Fruit fly (Drosophila melanogaster) whole organism, embryonic: ENCODE data around the gene CG10589.

Experiments
- B-H1 ChIP-seq: fragments of 200-800 bp; sonication (Bioruptor generic); IDR thresholded peaks from 3 replicates; pipeline ENCODE4 v1.3.6; 2022; ENCODE audit warnings: missing biosample characterization, missing genetic modification characterization
- CG10267 ChIP-seq: fragments of 200-800 bp; sonication (Bioruptor generic); optimal IDR thresholded peaks from 2 replicates; lab custom pipeline; 2018; ENCODE audit warnings: missing biosample characterization, mild to moderate bottlenecking, missing genetic modification characterization, moderate library complexity
- CG10431 ChIP-seq: fragments of 200-800 bp; sonication (Bioruptor generic); optimal IDR thresholded peaks from 3 replicates; lab custom pipeline; 2018; ENCODE audit warnings: missing biosample characterization, mild to moderate bottlenecking, missing genetic modification characterization
- CG10543 ChIP-seq: fragments of 200-800 bp; sonication (Bioruptor generic); optimal IDR thresholded peaks from 3 replicates; lab custom pipeline; 2017; ENCODE audit warnings: missing biosample characterization, mild to moderate bottlenecking, missing genetic modification characterization, moderate library complexity
- CG14014 ChIP-seq: fragments of 200-800 bp; sonication (Bioruptor generic); IDR thresholded peaks from 2 replicates; pipeline ENCODE4 v1.3.6; 2022; ENCODE audit warnings: missing biosample characterization, missing genetic modification characterization
- CG15696 ChIP-seq: fragments of 200-800 bp; sonication (Bioruptor generic); optimal IDR thresholded peaks from 2 replicates; lab custom pipeline; 2019; ENCODE audit warnings: missing biosample characterization, mild to moderate bottlenecking, missing genetic modification characterization, moderate library complexity
- CG16779 ChIP-seq: fragments of 200-800 bp; sonication (Bioruptor generic); IDR thresholded peaks from 2 replicates; pipeline ENCODE4 v1.3.6; 2022; ENCODE audit warnings: missing biosample characterization, missing genetic modification characterization
- CG17361 ChIP-seq: fragments of 200-800 bp; sonication (Bioruptor generic); IDR thresholded peaks from 3 replicates; pipeline ENCODE4 v1.3.6; 2022; ENCODE audit warnings: missing biosample characterization, missing genetic modification characterization
- CG17829 ChIP-seq: fragments of 200-800 bp; optimal IDR thresholded peaks from 2 replicates; lab custom pipeline; 2019; ENCODE audit warnings: missing biosample characterization, mild to moderate bottlenecking, missing genetic modification characterization, moderate library complexity
- CG18764 ChIP-seq: fragments of 200-800 bp; sonication (Bioruptor generic); optimal IDR thresholded peaks from 3 replicates; lab custom pipeline; 2016; ENCODE audit warnings: missing biosample characterization, missing genetic modification characterization
- CG30403 ChIP-seq: fragments of 200-800 bp; sonication (Bioruptor generic); optimal IDR thresholded peaks from 3 replicates; lab custom pipeline; 2016; ENCODE audit warnings: missing biosample characterization, missing genetic modification characterization
- CG4360 ChIP-seq: fragments of 200-800 bp; sonication (Bioruptor generic); IDR thresholded peaks from 2 replicates; pipeline ENCODE4 v1.3.6; 2022; ENCODE audit warnings: missing biosample characterization, missing genetic modification characterization
- CG4424 ChIP-seq: fragments of 200-800 bp; sonication (Bioruptor generic); optimal IDR thresholded peaks from 3 replicates; lab custom pipeline; 2016; ENCODE audit warnings: missing biosample characterization, missing genetic modification characterization
- CG6683 ChIP-seq: fragments of 200-800 bp; sonication (Bioruptor generic); optimal IDR thresholded peaks from 2 replicates; lab custom pipeline; 2017; ENCODE audit warnings: missing biosample characterization, mild to moderate bottlenecking, missing genetic modification characterization, missing genetic modification reagents
- CG7271 ChIP-seq: fragments of 200-800 bp; sonication (Bioruptor generic); optimal IDR thresholded peaks from 2 replicates; lab custom pipeline; 2018; ENCODE audit warnings: missing biosample characterization, mild to moderate bottlenecking, missing genetic modification characterization, moderate library complexity
- CG7745 ChIP-seq: fragments of 200-800 bp; sonication (Bioruptor generic); optimal IDR thresholded peaks from 2 replicates; lab custom pipeline; 2018; ENCODE audit warnings: missing biosample characterization, mild to moderate bottlenecking, missing genetic modification characterization, moderate library complexity
- CG8089 ChIP-seq: fragments of 200-800 bp; sonication (Bioruptor generic); optimal IDR thresholded peaks from 3 replicates; lab custom pipeline; 2016; ENCODE audit warnings: missing biosample characterization, missing genetic modification characterization
- D ChIP-seq, 2 experiments: fragments of 200-800 bp in 1 of 2; fragments of >200 bp in 1 of 2; sonication (Bioruptor generic) in 1 of 2; optimal IDR thresholded peaks; 2 replicates in 1 of 2; 3 replicates in 1 of 2; lab custom pipeline; 2017; ENCODE audit warnings: mild to moderate bottlenecking in 1 of 2, missing biosample characterization in 1 of 2, missing genetic modification characterization in 1 of 2, missing genetic modification reagents in 1 of 2
- Deaf1 ChIP-seq: fragments of 200-800 bp; optimal IDR thresholded peaks from 3 replicates; lab custom pipeline; 2019; ENCODE audit warnings: missing biosample characterization, mild to moderate bottlenecking, missing genetic modification characterization, moderate library complexity
- Gug ChIP-seq: fragments of 200-800 bp; sonication (Bioruptor generic); IDR thresholded peaks from 4 replicates; pipeline ENCODE4 v1.3.6; 2022; ENCODE audit warnings: missing biosample characterization, missing genetic modification characterization
- Lim3 ChIP-seq: fragments of 200-800 bp; sonication (Bioruptor generic); IDR thresholded peaks from 2 replicates; pipeline ENCODE4 v1.3.6; 2022; ENCODE audit warnings: missing biosample characterization, missing genetic modification characterization
- Med ChIP-seq: fragments of 200-800 bp; sonication (Bioruptor generic); peaks from one replicate; lab custom pipeline; 2016; ENCODE audit warnings: missing biosample characterization, missing genetic modification characterization, mild to moderate bottlenecking, inconsistent platforms, moderate library complexity
- NC2α ChIP-seq: fragments of 200-800 bp; sonication (Bioruptor generic); optimal IDR thresholded peaks from 2 replicates; lab custom pipeline; 2016; ENCODE audit warnings: missing biosample characterization, missing genetic modification characterization
- NK7.1 ChIP-seq: fragments of 200-800 bp; sonication (Bioruptor generic); optimal IDR thresholded peaks from 3 replicates; lab custom pipeline; 2016; ENCODE audit warnings: missing biosample characterization, missing genetic modification characterization
- Nf-YB ChIP-seq: fragments of 200-800 bp; sonication (Bioruptor generic); optimal IDR thresholded peaks from 3 replicates; lab custom pipeline; 2019; ENCODE audit warnings: missing biosample characterization, mild to moderate bottlenecking, missing genetic modification characterization, moderate library complexity
- Nf-YC ChIP-seq: fragments of 200-800 bp; optimal IDR thresholded peaks from 3 replicates; lab custom pipeline; 2019; ENCODE audit warnings: missing biosample characterization, mild to moderate bottlenecking, missing genetic modification characterization, moderate library complexity
- Optix ChIP-seq: fragments of 200-800 bp; sonication (Bioruptor generic); IDR thresholded peaks from 3 replicates; pipeline ENCODE4 v1.3.6; 2022; ENCODE audit warnings: missing biosample characterization, missing genetic modification characterization
- Sin3A ChIP-seq: fragments of >200 bp; optimal IDR thresholded peaks from 2 replicates; lab custom pipeline; 2018
- Spps ChIP-seq: fragments of 200-800 bp; sonication (Bioruptor generic); optimal IDR thresholded peaks from 2 replicates; lab custom pipeline; 2018; ENCODE audit warnings: missing biosample characterization, mild to moderate bottlenecking, missing genetic modification characterization
- Ssrp ChIP-seq: fragments of 200-800 bp; sonication (Bioruptor generic); optimal IDR thresholded peaks from 2 replicates; lab custom pipeline; 2018; ENCODE audit warnings: missing biosample characterization, mild to moderate bottlenecking, missing genetic modification characterization, moderate library complexity
- Xbp1 ChIP-seq: fragments of 200-800 bp; sonication (Bioruptor generic); optimal IDR thresholded peaks from 3 replicates; lab custom pipeline; 2016; ENCODE audit warnings: missing biosample characterization, mild to moderate bottlenecking, missing genetic modification characterization
- ap ChIP-seq: fragments of 200-800 bp; sonication (Bioruptor generic); IDR thresholded peaks from 2 replicates; pipeline ENCODE4 v1.3.6; 2022; ENCODE audit warnings: missing biosample characterization, missing genetic modification characterization
- bab2 ChIP-seq: fragments of 200-800 bp; sonication (Bioruptor generic); optimal IDR thresholded peaks from 2 replicates; lab custom pipeline; 2016; ENCODE audit warnings: missing biosample characterization, missing genetic modification characterization
- bsh ChIP-seq, 2 experiments: fragments of 200-800 bp; sonication (Bioruptor generic); optimal IDR thresholded peaks; 2 replicates each; lab custom pipeline; 2017 to 2018; ENCODE audit warnings: mild to moderate bottlenecking in 2 of 2, missing biosample characterization in 2 of 2, missing genetic modification characterization in 2 of 2, moderate library complexity in 1 of 2
- cas ChIP-seq: fragments of 200-800 bp; sonication (Bioruptor generic); IDR thresholded peaks from 2 replicates; pipeline ENCODE4 v1.3.6; 2022; ENCODE audit warnings: missing biosample characterization, missing genetic modification characterization
- cato ChIP-seq: fragments of 200-800 bp; sonication (Bioruptor generic); optimal IDR thresholded peaks from 2 replicates; lab custom pipeline; 2016; ENCODE audit warnings: missing biosample characterization, missing genetic modification characterization, borderline replicate concordance
- chif ChIP-seq, 2 experiments: fragments of 200-800 bp; sonication (Bioruptor generic); optimal IDR thresholded peaks; 3 replicates each; lab custom pipeline; 2016; ENCODE audit warnings: missing biosample characterization in 2 of 2, missing genetic modification characterization in 2 of 2
- croc ChIP-seq: fragments of 200-800 bp; sonication (Bioruptor generic); conservative IDR thresholded peaks from 3 replicates; pipeline ENCODE4 v1.3.6; 2022; ENCODE audit warnings: missing biosample characterization, missing genetic modification characterization
- h ChIP-seq: fragments of >200 bp; optimal IDR thresholded peaks from 2 replicates; lab custom pipeline; 2017
- insv ChIP-seq, 2 experiments: fragments of 200-800 bp; sonication (Bioruptor generic); optimal IDR thresholded peaks; 3 replicates each; lab custom pipeline; 2016 to 2018; ENCODE audit warnings: missing biosample characterization in 2 of 2, missing genetic modification characterization in 2 of 2
- kah ChIP-seq: fragments of 200-800 bp; sonication (Bioruptor generic); optimal IDR thresholded peaks from 2 replicates; lab custom pipeline; 2018; ENCODE audit warnings: missing biosample characterization, mild to moderate bottlenecking, missing genetic modification characterization
- knrl ChIP-seq: fragments of 200-800 bp; sonication (Bioruptor generic); IDR thresholded peaks from 3 replicates; pipeline ENCODE4 v1.3.6; 2022; ENCODE audit warnings: missing biosample characterization, missing genetic modification characterization; ENCODE audit not compliant: partially characterized antibody
- lola ChIP-seq, 3 experiments: fragments of >200 bp in 2 of 3; fragments of 200-800 bp in 1 of 3; sonication (Bioruptor generic) in 1 of 3; optimal IDR thresholded peaks; 2 replicates each; lab custom pipeline; 2017 to 2019; ENCODE audit warnings: missing biosample characterization in 3 of 3, missing genetic modification characterization in 3 of 3, mild to moderate bottlenecking in 1 of 3, moderate library complexity in 1 of 3
- org-1 ChIP-seq: fragments of 200-800 bp; sonication (Bioruptor generic); optimal IDR thresholded peaks from 2 replicates; lab custom pipeline; 2017; ENCODE audit warnings: missing biosample characterization, missing genetic modification characterization
- pb ChIP-seq: fragments of 200-800 bp; sonication (Bioruptor generic); optimal IDR thresholded peaks from 3 replicates; lab custom pipeline; 2016; ENCODE audit warnings: missing biosample characterization, missing genetic modification characterization
- prd ChIP-seq, 3 experiments: fragments of >200 bp in 2 of 3; fragments of 200-800 bp in 1 of 3; sonication (Bioruptor generic) in 1 of 3; optimal IDR thresholded peaks in 2 of 3; IDR thresholded peaks in 1 of 3; 2 replicates in 2 of 3; 3 replicates in 1 of 3; pipeline versions ENCODE4 v1.3.6 to Lab custom; 2017 to 2022; ENCODE audit warnings: missing biosample characterization in 1 of 3, missing genetic modification characterization in 1 of 3
- psq ChIP-seq: fragments of 200-800 bp; sonication (Bioruptor generic); optimal IDR thresholded peaks from 2 replicates; lab custom pipeline; 2017; ENCODE audit warnings: missing biosample characterization, missing genetic modification characterization
- repo ChIP-seq: fragments of 200-800 bp; sonication (Bioruptor generic); optimal IDR thresholded peaks from 2 replicates; lab custom pipeline; 2016; ENCODE audit warnings: missing biosample characterization, missing genetic modification characterization
- sisA ChIP-seq: fragments of 200-800 bp; sonication (Bioruptor generic); IDR thresholded peaks from 2 replicates; pipeline ENCODE4 v1.3.6; 2022; ENCODE audit warnings: missing biosample characterization, missing genetic modification characterization
- trem ChIP-seq: fragments of 200-800 bp; optimal IDR thresholded peaks from 3 replicates; lab custom pipeline; 2019; ENCODE audit warnings: missing biosample characterization, mild to moderate bottlenecking, missing genetic modification characterization, moderate library complexity
- wdn ChIP-seq: fragments of 200-800 bp; sonication (Bioruptor generic); IDR thresholded peaks from 2 replicates; pipeline ENCODE4 v1.3.6; 2022; ENCODE audit warnings: missing biosample characterization, missing genetic modification characterization

CG10589 gene

dm6 chr3L:20918945-20919344, 8.7 kb upstream of the CG10589 start (continued):
- TF ChIP-seq D (optimal IDR thresholded peaks at IDR 0.05; lab: Kevin White, UChicago) (no peak), D (GFP tag; optimal IDR thresholded peaks at IDR 0.05; lab: Kevin White, UChicago) (no peak), knrl (GFP tag; lab: Robert Waterston, UW) (no peak), psq (GFP tag; lab: Kevin White, UChicago) (no peak), trem (peak; percentile 6), NK7.1 (GFP tag; lab: Kevin White, UChicago) (no peak), Spps (tag; lab: Kevin White, UChicago) (no peak), Xbp1 (GFP tag; lab: Kevin White, UChicago) (no peak), Nf-YC (tag; lab: Kevin White, UChicago) (no peak), pb (GFP tag; lab: Kevin White, UChicago) (no peak), bab2 (GFP tag; lab: Kevin White, UChicago) (peak; percentile 16), CG7271 (tag; lab: Kevin White, UChicago) (no peak), lola (GFP tag; optimal IDR thresholded peaks at IDR 0.05; lab: Kevin White, UChicago) (peak in 1 of 3 experiments; percentile 58), cato (GFP tag; lab: Kevin White, UChicago) (no peak), CG16779 (GFP tag; lab: Robert Waterston, UW) (no peak), CG17361 (GFP tag; lab: Robert Waterston, UW) (peak; percentile 68; the same call in 2 of the 3 replicates), Ssrp (tag; lab: Kevin White, UChicago) (peak; percentile 16), CG10543 (GFP tag; lab: Kevin White, UChicago) (no peak), sisA (GFP tag; lab: Robert Waterston, UW) (no peak), prd (optimal IDR thresholded peaks at IDR 0.05; lab: Kevin White, UChicago) (no peak), prd (GFP tag; IDR thresholded peaks at IDR 0.05; lab: Robert Waterston, UW) (no peak), chif (GFP tag; optimal IDR thresholded peaks at IDR 0.05; lab: Kevin White, UChicago) (no peak), bsh (GFP tag; optimal IDR thresholded peaks at IDR 0.05; lab: Kevin White, UChicago) (peak in 1 of 2 experiments; percentile 23), Gug (GFP tag; lab: Robert Waterston, UW) (no peak), CG30403 (GFP tag; lab: Kevin White, UChicago) (peak; percentile 11), NC2α (no peak), wdn (GFP tag; lab: Robert Waterston, UW) (no peak), h (lab: Kevin White, UChicago) (no peak), B-H1 (GFP tag; lab: Robert Waterston, UW) (no peak), CG4360 (GFP tag; lab: Robert Waterston, UW) (no peak), CG10267 (peak; percentile 2), kah (no peak), repo (GFP tag; lab: Kevin White, UChicago) (no peak), Lim3 (GFP tag; lab: Robert Waterston, UW) (no peak), CG18764 (GFP tag; lab: Kevin White, UChicago) (no peak), CG15696 (tag; lab: Kevin White, UChicago) (peak; percentile 31), CG8089 (GFP tag; lab: Kevin White, UChicago) (no peak), Deaf1 (tag; lab: Kevin White, UChicago) (no peak), Med (no peak), Nf-YB (GFP tag; lab: Kevin White, UChicago) (no peak), croc (GFP tag; lab: Robert Waterston, UW) (no peak), Optix (GFP tag; lab: Robert Waterston, UW) (no peak), Sin3A (lab: Kevin White, UChicago) (no peak), CG4424 (peak; percentile 8), insv (GFP tag; optimal IDR thresholded peaks at IDR 0.05; lab: Kevin White, UChicago) (no peak), CG7745 (tag; lab: Kevin White, UChicago) (no peak), CG10431 (GFP tag; lab: Kevin White, UChicago) (no peak), CG17829 (peak; percentile 13), ap (GFP tag; lab: Robert Waterston, UW) (no peak), cas (GFP tag; lab: Robert Waterston, UW) (no peak), CG14014 (GFP tag; lab: Robert Waterston, UW) (no peak), CG6683 (GFP tag; lab: Kevin White, UChicago) (no peak), org-1 (peak; percentile 36)
